Fruit fly (Drosophila melanogaster): ENCODE data around the gene CG4911.
A peak's percentile ranks its signal among the peaks of the same experiment; 100 is the strongest.

Gene CG4911

dm6 chr3L:9121289-9121688 lies 48.8 kb upstream of the CG4911 start (continued):
- no peak for TF ChIP-seq sima (GFP tag; optimal IDR thresholded peaks at IDR 0.05)
- TF ChIP-seq pnt (GFP tag; optimal IDR thresholded peaks at IDR 0.05) = no peak
- no peak for TF ChIP-seq CG14050 (GFP tag; IDR thresholded peaks at IDR 0.05)
- no peak for TF ChIP-seq CG3065 (GFP tag; optimal IDR thresholded peaks at IDR 0.05)
- TF ChIP-seq ara (GFP tag; IDR thresholded peaks at IDR 0.05) = no peak
- peak; percentile 24; the same call in 1 of the 2 replicates for TF ChIP-seq chm (GFP tag; IDR thresholded peaks at IDR 0.05)
- no peak for TF ChIP-seq mld (GFP tag; IDR thresholded peaks at IDR 0.05; ENCODE audit: partially characterized antibody)
- TF ChIP-seq CG5245 (GFP tag; optimal IDR thresholded peaks at IDR 0.05) = no peak
- no peak for TF ChIP-seq CG34224 (GFP tag; IDR thresholded peaks at IDR 0.05; ENCODE audit: partially characterized antibody)
- no peak for TF ChIP-seq mirr (GFP tag; optimal IDR thresholded peaks at IDR 0.05)
- no peak for TF ChIP-seq CG8478 (optimal IDR thresholded peaks at IDR 0.05)
- TF ChIP-seq CG1024 (GFP tag; IDR thresholded peaks at IDR 0.05) = no peak
- no peak for TF ChIP-seq Xrp1 (GFP tag; IDR thresholded peaks at IDR 0.05)
- no peak for TF ChIP-seq CG11398 (GFP tag; optimal IDR thresholded peaks at IDR 0.05)
- TF ChIP-seq CG13287 (GFP tag; IDR thresholded peaks at IDR 0.05; ENCODE audit: partially characterized antibody) = no peak
- TF ChIP-seq bsh (GFP tag; optimal IDR thresholded peaks at IDR 0.05) = no peak
- no peak for TF ChIP-seq CG2678 (tag; optimal IDR thresholded peaks at IDR 0.05)
- no peak for TF ChIP-seq tin (GFP tag; optimal IDR thresholded peaks at IDR 0.05)
- TF ChIP-seq pros (GFP tag; optimal IDR thresholded peaks at IDR 0.05) = no peak
- TF ChIP-seq Doc3 (GFP tag; IDR thresholded peaks at IDR 0.05; ENCODE audit: partially characterized antibody) = no peak
- TF ChIP-seq Ets97D (GFP tag; optimal IDR thresholded peaks at IDR 0.05) = no peak
- peak; percentile 37; the same call in 1 of the 2 replicates for TF ChIP-seq bbx (GFP tag; IDR thresholded peaks at IDR 0.05; ENCODE audit: partially characterized antibody)
- TF ChIP-seq ERR (GFP tag; optimal IDR thresholded peaks at IDR 0.05) = no peak
- TF ChIP-seq CG10979 (tag; optimal IDR thresholded peaks at IDR 0.05) = no peak
- no peak for TF ChIP-seq Rfx (GFP tag; IDR thresholded peaks at IDR 0.05)
- TF ChIP-seq Asciz (GFP tag; optimal IDR thresholded peaks at IDR 0.05) = no peak
- no peak for TF ChIP-seq sqz (GFP tag; optimal IDR thresholded peaks at IDR 0.05)
- no peak for TF ChIP-seq btn (GFP tag; optimal IDR thresholded peaks at IDR 0.05)
- no peak for TF ChIP-seq pfk (GFP tag; optimal IDR thresholded peaks at IDR 0.05)
- TF ChIP-seq hbn (GFP tag; IDR thresholded peaks at IDR 0.05; ENCODE audit: partially characterized antibody) = no peak
- no peak for TF ChIP-seq Poxn (GFP tag; IDR thresholded peaks at IDR 0.05)
- no peak for TF ChIP-seq salm (tag; optimal IDR thresholded peaks at IDR 0.05)
- no peak for TF ChIP-seq exex (tag; optimal IDR thresholded peaks at IDR 0.05)
- no peak for TF ChIP-seq CG34422 (GFP tag; IDR thresholded peaks at IDR 0.05)
- TF ChIP-seq eyg (GFP tag; optimal IDR thresholded peaks at IDR 0.05) = no peak
- TF ChIP-seq CG32532 (GFP tag; IDR thresholded peaks at IDR 0.05) = no peak
- TF ChIP-seq hkb (optimal IDR thresholded peaks at IDR 0.05) = no peak
- TF ChIP-seq hkb (GFP tag; IDR thresholded peaks at IDR 0.05) = no peak
- no peak for TF ChIP-seq Bdp1 (GFP tag; optimal IDR thresholded peaks at IDR 0.05)
- TF ChIP-seq trh (GFP tag; optimal IDR thresholded peaks at IDR 0.05) = no peak
- peak; percentile 94 for TF ChIP-seq sr (GFP tag; IDR thresholded peaks at IDR 0.05)
- TF ChIP-seq org-1 (GFP tag; optimal IDR thresholded peaks at IDR 0.05) = no peak
- TF ChIP-seq danr (GFP tag; IDR thresholded peaks at IDR 0.05) = no peak
- no peak for TF ChIP-seq CG13424 (tag; optimal IDR thresholded peaks at IDR 0.05)
- TF ChIP-seq Myb (GFP tag; optimal IDR thresholded peaks at IDR 0.05) = no peak
- no peak for TF ChIP-seq az2 (GFP tag; optimal IDR thresholded peaks at IDR 0.05)
- TF ChIP-seq CG9437 (GFP tag; optimal IDR thresholded peaks at IDR 0.05) = no peak
- peak; percentile 73; the same call in 1 of the 4 replicates for TF ChIP-seq chinmo (GFP tag; IDR thresholded peaks at IDR 0.05; ENCODE audit: partially characterized antibody)
- TF ChIP-seq NFAT (GFP tag; IDR thresholded peaks at IDR 0.05) = no peak
- no peak for TF ChIP-seq shn (GFP tag; optimal IDR thresholded peaks at IDR 0.05)
- TF ChIP-seq fd64A (GFP tag; optimal IDR thresholded peaks at IDR 0.05) = no peak
- TF ChIP-seq jing (GFP tag; optimal IDR thresholded peaks at IDR 0.05) = no peak
- no peak for TF ChIP-seq CG9876 (GFP tag; optimal IDR thresholded peaks at IDR 0.05)
